Fruit fly (Drosophila melanogaster): ENCODE results near the gene CG42564.

CG42564 gene

DNA sequence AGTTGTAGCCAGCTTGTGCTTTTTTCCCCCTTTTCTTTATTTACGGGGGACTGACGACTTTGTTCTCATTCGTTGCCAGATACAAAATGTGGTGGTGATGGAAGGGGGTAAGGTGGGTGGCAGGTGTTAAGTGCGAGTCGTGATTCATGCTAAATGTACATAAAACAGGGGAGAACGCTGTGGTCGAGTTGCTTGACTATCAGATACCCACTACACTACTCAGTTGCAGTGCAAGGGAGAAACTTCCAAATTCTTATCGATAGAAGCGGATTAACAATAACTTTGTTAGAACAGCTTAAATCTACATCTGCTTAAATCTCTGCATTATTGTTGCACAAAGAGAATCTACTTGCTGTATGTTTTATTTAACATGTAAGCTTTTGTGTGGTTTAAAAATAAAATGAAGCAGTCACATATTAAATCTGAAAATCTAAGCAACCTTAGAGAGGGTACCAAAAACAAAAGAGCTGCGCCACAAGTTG lies 23.4 kb downstream of the CG42564 start (continued):
- TF ChIP-seq pzg (GFP tag; optimal IDR thresholded peaks at IDR 0.05): no peak
- no peak for TF ChIP-seq disco-r (GFP tag; optimal IDR thresholded peaks at IDR 0.05)
- no peak for TF ChIP-seq HLH3B (GFP tag; IDR thresholded peaks at IDR 0.05)
- peak; percentile 34 for TF ChIP-seq NfI (GFP tag; optimal IDR thresholded peaks at IDR 0.05)
- TF ChIP-seq stc (GFP tag; IDR thresholded peaks at IDR 0.05): no peak; the same call in 1 of the 2 replicates
- no peak for TF ChIP-seq chn (GFP tag; optimal IDR thresholded peaks at IDR 0.05)
- TF ChIP-seq CG6683 (GFP tag; optimal IDR thresholded peaks at IDR 0.05): no peak
- peak; percentile 72 for TF ChIP-seq sens (GFP tag)
- no peak for TF ChIP-seq CG7987 (GFP tag; optimal IDR thresholded peaks at IDR 0.05)
- TF ChIP-seq insv (GFP tag; optimal IDR thresholded peaks at IDR 0.05): no peak
- peak in 1 of 2 experiments; percentile 3 for TF ChIP-seq bsh (GFP tag; optimal IDR thresholded peaks at IDR 0.05)
- TF ChIP-seq pita (GFP tag; optimal IDR thresholded peaks at IDR 0.05): no peak
- no peak for TF ChIP-seq usp (GFP tag; optimal IDR thresholded peaks at IDR 0.05)
- no peak for TF ChIP-seq NK7.1 (GFP tag; optimal IDR thresholded peaks at IDR 0.05)
- no peak for TF ChIP-seq H15 (GFP tag; IDR thresholded peaks at IDR 0.05)
- peak; percentile 2 for TF ChIP-seq Hsf (GFP tag; optimal IDR thresholded peaks at IDR 0.05)
- peak; percentile 13 for TF ChIP-seq HLH54F (GFP tag; optimal IDR thresholded peaks at IDR 0.05)
- no peak; the same call in 1 of the 2 replicates for TF ChIP-seq sisA (GFP tag; IDR thresholded peaks at IDR 0.05)
- TF ChIP-seq pho (GFP tag; optimal IDR thresholded peaks at IDR 0.05): peak; percentile 4
- no peak for TF ChIP-seq CG16815 (GFP tag; optimal IDR thresholded peaks at IDR 0.05)
- TF ChIP-seq CG30020 (tag; optimal IDR thresholded peaks at IDR 0.05): no peak
- TF ChIP-seq CG12391 (tag; optimal IDR thresholded peaks at IDR 0.05): peak; percentile 20
- TF ChIP-seq ssp (GFP tag; IDR thresholded peaks at IDR 0.05): peak; percentile 28; the same call in 1 of the 2 replicates
- TF ChIP-seq mam (GFP tag; optimal IDR thresholded peaks at IDR 0.05): peak; percentile 30
- TF ChIP-seq CG15269 (tag; optimal IDR thresholded peaks at IDR 0.05): peak; percentile 34
- TF ChIP-seq run (tag; optimal IDR thresholded peaks at IDR 0.05): no peak
- peak; percentile 6 for TF ChIP-seq CG17359 (tag; optimal IDR thresholded peaks at IDR 0.05)
- no peak for TF ChIP-seq knrl (GFP tag; IDR thresholded peaks at IDR 0.05; ENCODE audit: partially characterized antibody)
- TF ChIP-seq Dad (GFP tag; optimal IDR thresholded peaks at IDR 0.05): no peak
- no peak for TF ChIP-seq seq (GFP tag; IDR thresholded peaks at IDR 0.05)
- no peak for TF ChIP-seq Antp (GFP tag; optimal IDR thresholded peaks at IDR 0.05)
- TF ChIP-seq sens-2 (GFP tag; IDR thresholded peaks at IDR 0.05): no peak
- no peak for TF ChIP-seq CG6765 (GFP tag; optimal IDR thresholded peaks at IDR 0.05)
- peak; percentile 61 for TF ChIP-seq CG2120 (GFP tag; optimal IDR thresholded peaks at IDR 0.05)
- no peak for TF ChIP-seq bigmax (GFP tag; optimal IDR thresholded peaks at IDR 0.05)
- no peak for TF ChIP-seq CG33557 (GFP tag; optimal IDR thresholded peaks at IDR 0.05)
- TF ChIP-seq mld (GFP tag; IDR thresholded peaks at IDR 0.05; ENCODE audit: partially characterized antibody): 0 out of 3 replicates have a peak, but pooled peaks have one; percentile 40
- no peak for TF ChIP-seq crp (GFP tag; optimal IDR thresholded peaks at IDR 0.05)
- peak; percentile 53 for TF ChIP-seq grau (tag; optimal IDR thresholded peaks at IDR 0.05)
- no peak for TF ChIP-seq kah (GFP tag; optimal IDR thresholded peaks at IDR 0.05)
- TF ChIP-seq trem (tag; optimal IDR thresholded peaks at IDR 0.05): no peak
- TF ChIP-seq CG10321 (GFP tag; IDR thresholded peaks at IDR 0.05): no peak
- TF ChIP-seq sug (tag; optimal IDR thresholded peaks at IDR 0.05): peak; percentile 8
- peak; percentile 54 for TF ChIP-seq CG2678 (tag; optimal IDR thresholded peaks at IDR 0.05)
- TF ChIP-seq H2.0 (GFP tag; IDR thresholded peaks at IDR 0.05): no peak
- TF ChIP-seq CG32767 (GFP tag; IDR thresholded peaks at IDR 0.05): no peak
- no peak for TF ChIP-seq CG15514 (GFP tag; optimal IDR thresholded peaks at IDR 0.05)
- no peak for TF ChIP-seq CG11723 (GFP tag; optimal IDR thresholded peaks at IDR 0.05)
- no peak for TF ChIP-seq repo (GFP tag; optimal IDR thresholded peaks at IDR 0.05)
- TF ChIP-seq CG17361 (GFP tag; IDR thresholded peaks at IDR 0.05): peak; percentile 36; the same call in 1 of the 3 replicates
- no peak for TF ChIP-seq CG1603 (tag; optimal IDR thresholded peaks at IDR 0.05)

All from whole organism, embryonic.